Worm (Caenorhabditis elegans) whole organism, early embryonic: ENCODE measurements around the gene C46E10.3.

ENCODE experiments used
- B0310.2 ChIP-seq: sonication (generic microtip); optimal IDR thresholded peaks from 2 replicates; lab custom pipeline; 2016; ENCODE audit warnings: mild to moderate bottlenecking, missing genetic modification characterization, missing compliant biosample characterization
- ama-1 ChIP-seq: fragments of 150-350 bp; optimal IDR thresholded peaks from 2 replicates; lab custom pipeline; 2014
- ceh-36 ChIP-seq: sonication (generic microtip); optimal IDR thresholded peaks from 2 replicates; lab custom pipeline; 2016; ENCODE audit warnings: missing genetic modification characterization, inconsistent platforms, missing compliant biosample characterization
- hmbx-1 ChIP-seq: sonication (generic microtip); optimal IDR thresholded peaks from 2 replicates; lab custom pipeline; 2016; ENCODE audit warnings: mild to moderate bottlenecking, missing genetic modification characterization, missing compliant biosample characterization
- hmg-4 ChIP-seq: fragments of 200-800 bp; sonication (Bioruptor generic); optimal IDR thresholded peaks from 2 replicates; lab custom pipeline; 2018; ENCODE audit warnings: mild to moderate bottlenecking, missing genetic modification characterization, missing compliant biosample characterization
- hnd-1 ChIP-seq: sonication (generic microtip); optimal IDR thresholded peaks from 2 replicates; lab custom pipeline; 2016; ENCODE audit warnings: missing genetic modification characterization, missing compliant biosample characterization
- pes-1 ChIP-seq: fragments of 200-800 bp; sonication (Bioruptor generic); IDR thresholded peaks from 2 replicates; pipeline ENCODE4 v1.3.6; 2022; ENCODE audit warnings: missing genetic modification reagents, missing genetic modification characterization, missing compliant biosample characterization
- sea-1 ChIP-seq: fragments of 200-800 bp; sonication (Bioruptor generic); conservative IDR thresholded peaks from 2 replicates; pipeline ENCODE4 v1.3.6; 2022; ENCODE audit warnings: missing genetic modification characterization, missing compliant biosample characterization
- tbx-11 ChIP-seq: fragments of 200-800 bp; sonication (Bioruptor generic); IDR thresholded peaks from 2 replicates; pipeline ENCODE4 v1.3.6; 2022; ENCODE audit warnings: missing genetic modification characterization, missing compliant biosample characterization
- tbx-37 ChIP-seq: fragments of 200-800 bp; sonication (Bioruptor generic); conservative IDR thresholded peaks from 2 replicates; pipeline ENCODE4 v1.3.6; 2022; ENCODE audit warnings: missing genetic modification reagents, missing genetic modification characterization, missing compliant biosample characterization

DNA sequence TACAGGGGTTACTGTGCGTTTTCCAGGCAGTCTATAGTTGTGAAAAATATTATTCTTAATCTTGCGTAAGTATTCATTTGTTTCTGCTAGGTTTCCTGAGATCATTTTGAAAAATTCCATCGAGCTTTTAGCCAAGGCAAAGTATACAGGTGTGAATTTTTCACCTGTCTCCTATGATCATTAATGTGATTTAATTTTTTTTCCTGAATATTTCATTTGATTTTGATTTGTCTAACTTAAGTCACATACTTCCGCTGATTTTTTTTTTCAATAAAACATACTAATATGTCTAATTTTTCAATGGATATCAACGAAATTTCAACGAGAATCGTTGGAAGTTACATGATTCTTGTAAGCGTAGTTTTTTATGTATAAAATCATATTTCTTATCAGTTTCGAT lies 15.8 kb upstream of the C46E10.3 start, which contains the start of gene srx-108:
- TF ChIP-seq ama-1 (lab: Kevin White, UChicago) = no peak
- no peak for TF ChIP-seq B0310.2
- no peak for TF ChIP-seq ceh-36 (tag; lab: Kevin White, UChicago)
- no peak for TF ChIP-seq pes-1 (GFP tag; lab: Robert Waterston, UW)
- TF ChIP-seq tbx-11 (GFP tag; lab: Robert Waterston, UW) = no peak
- no peak for TF ChIP-seq tbx-37
- no peak for TF ChIP-seq sea-1 (GFP tag; lab: Robert Waterston, UW)
- TF ChIP-seq hmbx-1 (tag; lab: Kevin White, UChicago) = no peak
- no peak for TF ChIP-seq hmg-4 (GFP tag; lab: Kevin White, UChicago)
- TF ChIP-seq hnd-1 (tag; lab: Kevin White, UChicago) = no peak
